Worm (Caenorhabditis elegans) whole organism, young adult: ENCODE results near the gene srsx-40.

Experiments used
- C17E4.6 ChIP-seq: fragments of 200-800 bp; sonication (Bioruptor generic); IDR thresholded peaks from 2 replicates; pipeline ENCODE4 v1.3.6; 2022; ENCODE audit warnings: missing genetic modification reagents, missing genetic modification characterization, missing compliant biosample characterization
- F55B11.4 ChIP-seq: sonication (generic microtip); optimal IDR thresholded peaks from 2 replicates; lab custom pipeline; 2016; ENCODE audit warnings: missing compliant biosample characterization, missing genetic modification characterization, borderline replicate concordance; ENCODE audit not compliant: insufficient read depth
- Y67H2A.10 ChIP-seq: fragments of 200-800 bp; sonication (Bioruptor generic); conservative IDR thresholded peaks from 2 replicates; pipeline ENCODE4 v1.3.6; 2022; ENCODE audit warnings: missing genetic modification reagents, missing genetic modification characterization, missing compliant biosample characterization
- ama-1 ChIP-seq, 3 experiments: fragments of 150-350 bp in 1 of 3; sonication (generic microtip) in 2 of 3; optimal IDR thresholded peaks; 2 replicates each; lab custom pipeline; 2014 to 2018; ENCODE audit warnings: missing biosample characterization in 2 of 3, missing genetic modification characterization in 2 of 3, missing genetic modification reagents in 2 of 3
- atf-7 ChIP-seq: sonication (generic microtip); optimal IDR thresholded peaks from 2 replicates; lab custom pipeline; 2017; ENCODE audit warnings: mild to moderate bottlenecking, missing genetic modification characterization, missing compliant biosample characterization
- attf-3 ChIP-seq: fragments of 200-800 bp; sonication (Bioruptor generic); conservative IDR thresholded peaks from 2 replicates; pipeline ENCODE4 v1.3.6; 2022; ENCODE audit warnings: missing genetic modification reagents, missing genetic modification characterization, missing compliant biosample characterization
- attf-5 ChIP-seq: fragments of 200-800 bp; sonication (Bioruptor generic); optimal IDR thresholded peaks from 2 replicates; lab custom pipeline; 2018; ENCODE audit warnings: mild to moderate bottlenecking, missing genetic modification characterization, missing compliant biosample characterization
- bed-2 ChIP-seq: fragments of 200-800 bp; sonication (Bioruptor generic); IDR thresholded peaks from 2 replicates; pipeline ENCODE4 v1.3.6; 2022; ENCODE audit warnings: missing genetic modification reagents, missing genetic modification characterization, missing compliant biosample characterization
- cebp-1 ChIP-seq, 2 experiments: fragments of 200-800 bp in 1 of 2; sonication (Bioruptor generic) in 1 of 2; sonication (generic microtip) in 1 of 2; IDR thresholded peaks in 1 of 2; optimal IDR thresholded peaks in 1 of 2; 2 replicates each; pipeline versions ENCODE4 v1.3.6 to Lab custom; 2017 to 2022; ENCODE audit warnings: missing compliant biosample characterization in 2 of 2, missing genetic modification characterization in 2 of 2, mild to moderate bottlenecking in 1 of 2, missing genetic modification reagents in 1 of 2, moderate library complexity in 1 of 2
- ceh-27 ChIP-seq: fragments of 200-800 bp; sonication (Bioruptor generic); optimal IDR thresholded peaks from 2 replicates; lab custom pipeline; 2018; ENCODE audit warnings: mild to moderate bottlenecking, missing genetic modification characterization, moderate library complexity, missing compliant biosample characterization
- ceh-79 ChIP-seq: sonication (generic microtip); optimal IDR thresholded peaks from 2 replicates; lab custom pipeline; 2017; ENCODE audit warnings: mild to moderate bottlenecking, missing genetic modification characterization, missing compliant biosample characterization
- dpl-1 ChIP-seq: fragments of 150-350 bp; optimal IDR thresholded peaks from 2 replicates; lab custom pipeline; 2014; ENCODE audit warnings: missing biosample characterization, missing genetic modification reagents, missing genetic modification characterization
- egl-44 ChIP-seq: fragments of 200-800 bp; sonication (Bioruptor generic); IDR thresholded peaks from 2 replicates; pipeline ENCODE4 v1.3.6; 2022; ENCODE audit warnings: missing genetic modification reagents, missing genetic modification characterization, missing compliant biosample characterization
- ekl-4 ChIP-seq: fragments of 200-800 bp; sonication (Bioruptor generic); IDR thresholded peaks from 2 replicates; pipeline ENCODE4 v1.3.6; 2022; ENCODE audit warnings: missing genetic modification reagents, missing genetic modification characterization, missing compliant biosample characterization
- hmg-1.2 ChIP-seq: fragments of 200-800 bp; sonication (Bioruptor generic); IDR thresholded peaks from 2 replicates; pipeline ENCODE4 v1.3.6; 2022; ENCODE audit warnings: missing genetic modification reagents, missing genetic modification characterization, missing compliant biosample characterization
- hrde-1 ChIP-seq: sonication (generic microtip); optimal IDR thresholded peaks from 2 replicates; lab custom pipeline; 2016; ENCODE audit warnings: missing genetic modification characterization, mild to moderate bottlenecking, missing compliant biosample characterization, moderate library complexity, missing genotype, missing genetic modification reagents, borderline replicate concordance
- let-526 ChIP-seq: fragments of 200-800 bp; sonication (Bioruptor generic); IDR thresholded peaks from 2 replicates; pipeline ENCODE4 v1.3.6; 2022; ENCODE audit warnings: missing genetic modification reagents, missing genetic modification characterization, missing compliant biosample characterization
- lin-40 ChIP-seq: sonication (generic microtip); optimal IDR thresholded peaks from 2 replicates; lab custom pipeline; 2016; ENCODE audit warnings: missing genetic modification characterization, mild to moderate bottlenecking, missing compliant biosample characterization, missing genotype, missing genetic modification reagents
- lin-54 ChIP-seq: fragments of 200-800 bp; sonication (Bioruptor generic); optimal IDR thresholded peaks from 2 replicates; lab custom pipeline; 2018; ENCODE audit warnings: mild to moderate bottlenecking, missing genetic modification characterization, missing compliant biosample characterization
- lsy-27 ChIP-seq: sonication (generic microtip); optimal IDR thresholded peaks from 2 replicates; lab custom pipeline; 2017; ENCODE audit warnings: missing genetic modification characterization, mild to moderate bottlenecking, missing compliant biosample characterization, antibody characterized with exemption, missing genotype, borderline replicate concordance; ENCODE audit not compliant: insufficient read depth
- madf-10 ChIP-seq: sonication (generic microtip); optimal IDR thresholded peaks from 2 replicates; lab custom pipeline; 2016; ENCODE audit warnings: mild to moderate bottlenecking, missing genetic modification characterization, missing compliant biosample characterization
- madf-8 ChIP-seq: fragments of 200-800 bp; sonication (Bioruptor generic); conservative IDR thresholded peaks from 2 replicates; pipeline ENCODE4 v1.3.6; 2022; ENCODE audit warnings: missing genetic modification reagents, missing genetic modification characterization, missing compliant biosample characterization
- nhr-179 ChIP-seq: sonication (generic microtip); optimal IDR thresholded peaks from 2 replicates; lab custom pipeline; 2016; ENCODE audit warnings: mild to moderate bottlenecking, missing genetic modification characterization, missing compliant biosample characterization
- snpc-1.1 ChIP-seq: sonication (generic microtip); optimal IDR thresholded peaks from 2 replicates; lab custom pipeline; 2017; ENCODE audit warnings: missing genetic modification characterization, mild to moderate bottlenecking, missing compliant biosample characterization, antibody characterized with exemption, moderate library complexity, missing genotype, missing genetic modification reagents; ENCODE audit not compliant: insufficient read depth
- tbp1 ChIP-seq: fragments of 200-800 bp; sonication (Bioruptor generic); optimal IDR thresholded peaks from 2 replicates; lab custom pipeline; 2018; ENCODE audit warnings: mild to moderate bottlenecking, missing genetic modification characterization, missing compliant biosample characterization
- unc-62 ChIP-seq: fragments of 150-350 bp; optimal IDR thresholded peaks from 2 replicates; lab custom pipeline; 2014; ENCODE audit warnings: missing biosample characterization, missing genetic modification reagents, missing genetic modification characterization
- ztf-25 ChIP-seq: fragments of 200-800 bp; sonication (Bioruptor generic); IDR thresholded peaks from 2 replicates; pipeline ENCODE4 v1.3.6; 2022; ENCODE audit warnings: missing genetic modification reagents, missing genetic modification characterization, missing compliant biosample characterization

srsx-40 gene

ce11 chrV:7667940-7668339 is 35.5 kb downstream of the srsx-40 start, which contains the start of gene C12D5.5:
C12D5.5 (plus strand) TSS chrV:7668240.
- TF ChIP-seq hrde-1 (tag; lab: Kevin White, UChicago) (no peak), ztf-25 (GFP tag; lab: Robert Waterston, UW) (no peak), Y67H2A.10 (no peak), ceh-27 (GFP tag; lab: Kevin White, UChicago) (no peak), let-526 (GFP tag; lab: Robert Waterston, UW) (no peak), snpc-1.1 (tag; lab: Kevin White, UChicago) (no peak)

ce11 chrV:7653567-7653966 is 49.9 kb downstream of the srsx-40 start, which contains the start of gene srh-200:
srh-200 (minus strand) TSS chrV:7653667.
- no peak for TF ChIP-seq dpl-1
- TF ChIP-seq madf-8 (GFP tag; lab: Robert Waterston, UW) = no peak
- TF ChIP-seq lin-54 (GFP tag; lab: Kevin White, UChicago) = no peak
- TF ChIP-seq lin-40 (tag; lab: Kevin White, UChicago) = no peak
- no peak for TF ChIP-seq attf-5 (GFP tag; lab: Kevin White, UChicago)
- TF ChIP-seq C17E4.6 (GFP tag; lab: Robert Waterston, UW) = no peak
- no peak for TF ChIP-seq madf-10
- TF ChIP-seq bed-2 = no peak
- TF ChIP-seq ekl-4 (GFP tag; lab: Robert Waterston, UW) = no peak
- no peak for TF ChIP-seq ceh-79
- no peak for TF ChIP-seq unc-62
- no peak for TF ChIP-seq lsy-27
- no peak for TF ChIP-seq hmg-1.2 (GFP tag; lab: Robert Waterston, UW)

- TF ChIP-seq tbp1 (GFP tag; lab: Kevin White, UChicago) (no peak), atf-7 (tag; lab: Kevin White, UChicago) (no peak), ceh-79 (no peak), F55B11.4 (tag; lab: Kevin White, UChicago) (no peak), attf-3 (GFP tag; lab: Robert Waterston, UW) (no peak), nhr-179 (no peak), ama-1 (optimal IDR thresholded peaks at IDR 0.05; lab: Kevin White, UChicago) (no peak), ama-1 (GFP tag; optimal IDR thresholded peaks at IDR 0.05; lab: Kevin White, UChicago) (no peak), cebp-1 (GFP tag; IDR thresholded peaks at IDR 0.05; lab: Robert Waterston, UW) (no peak), cebp-1 (tag; optimal IDR thresholded peaks at IDR 0.05; lab: Kevin White, UChicago) (no peak), bed-2 (no peak), snpc-1.1 (tag; lab: Kevin White, UChicago) (no peak), egl-44 (GFP tag; lab: Robert Waterston, UW) (no peak)
Observed at ce11 chrV:7651757-7652156, 51.7 kb downstream of the srsx-40 start, which contains the start of gene srh-234. srh-234 (minus strand) TSS chrV:7651857.
